Worm (Caenorhabditis elegans) whole organism, midembryonic: ENCODE results near the gene str-113.

ENCODE experiments used
- T22C8.4 ChIP-seq: fragments of 200-800 bp; sonication (Bioruptor generic); IDR thresholded peaks from 2 replicates; pipeline ENCODE4 v1.3.6; 2022; ENCODE audit warnings: missing genetic modification characterization, missing compliant biosample characterization
- cog-1 ChIP-seq: sonication (generic microtip); optimal IDR thresholded peaks from 2 replicates; lab custom pipeline; 2016; ENCODE audit warnings: missing genetic modification characterization, missing compliant biosample characterization
- flt-1 ChIP-seq: fragments of 200-800 bp; sonication (Bioruptor generic); IDR thresholded peaks from 2 replicates; pipeline ENCODE4 v1.3.6; 2022; ENCODE audit warnings: missing genetic modification characterization, missing compliant biosample characterization
- klf-2 ChIP-seq: fragments of 200-800 bp; sonication (Bioruptor generic); conservative IDR thresholded peaks from 2 replicates; pipeline ENCODE4 v1.3.6; 2022; ENCODE audit warnings: missing genetic modification reagents, missing genetic modification characterization, missing compliant biosample characterization
- ref-1 ChIP-seq: fragments of 200-800 bp; sonication (Bioruptor generic); conservative IDR thresholded peaks from 2 replicates; pipeline ENCODE4 v1.3.6; 2022; ENCODE audit warnings: missing genetic modification reagents, missing genetic modification characterization, missing compliant biosample characterization
- tab-1 ChIP-seq: fragments of 200-800 bp; sonication (Bioruptor generic); IDR thresholded peaks from 2 replicates; pipeline ENCODE4 v1.3.6; 2022; ENCODE audit warnings: missing genetic modification characterization, missing compliant biosample characterization
- ztf-23 ChIP-seq: fragments of 200-800 bp; sonication (Bioruptor generic); IDR thresholded peaks from 2 replicates; pipeline ENCODE4 v1.3.6; 2022; ENCODE audit warnings: missing genetic modification reagents, missing genetic modification characterization, missing compliant biosample characterization
- ztf-29 ChIP-seq: fragments of 200-800 bp; sonication (Bioruptor generic); IDR thresholded peaks from 2 replicates; pipeline ENCODE4 v1.3.6; 2022; ENCODE audit warnings: missing genetic modification reagents, missing genetic modification characterization, missing compliant biosample characterization

DNA sequence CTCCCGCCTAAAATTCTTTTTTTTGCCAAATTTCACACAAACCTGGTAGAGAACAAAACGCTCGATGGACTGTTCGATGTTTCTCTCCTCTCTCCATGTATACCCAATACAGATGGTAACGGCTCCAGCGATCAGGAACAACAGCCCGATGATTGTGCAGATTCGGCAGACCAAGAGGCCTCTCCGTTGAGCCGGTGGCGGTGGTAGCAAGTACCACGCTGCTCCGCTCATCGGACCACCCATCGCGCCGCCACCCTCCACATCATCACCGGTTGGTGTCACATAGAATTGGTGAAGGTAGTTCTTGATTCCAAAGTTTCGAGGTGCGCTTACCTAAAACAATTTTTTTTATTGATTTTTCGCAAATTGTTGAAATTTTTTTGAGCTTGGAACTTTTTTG lies 48.0 kb upstream of the str-113 start:
- TF ChIP-seq klf-2, result no peak
- TF ChIP-seq flt-1 (GFP tag; lab: Robert Waterston, UW), result no peak
- no peak for TF ChIP-seq ref-1
- TF ChIP-seq ztf-29 (GFP tag; lab: Robert Waterston, UW), result no peak
- TF ChIP-seq ztf-23 (GFP tag; lab: Robert Waterston, UW), result no peak
- TF ChIP-seq tab-1, result no peak
- no peak for TF ChIP-seq T22C8.4 (GFP tag; lab: Robert Waterston, UW)
- no peak for TF ChIP-seq cog-1 (tag; lab: Kevin White, UChicago)
